Worm (Caenorhabditis elegans) whole organism, young adult: Measurements from ENCODE around the gene F59E12.17.

Experiments used
- B0336.3 ChIP-seq: fragments of 200-800 bp; sonication (Bioruptor generic); IDR thresholded peaks from 2 replicates; pipeline ENCODE4 v1.3.6; 2022; ENCODE audit warnings: missing genetic modification characterization, missing compliant biosample characterization
- C17E4.6 ChIP-seq: fragments of 200-800 bp; sonication (Bioruptor generic); IDR thresholded peaks from 2 replicates; pipeline ENCODE4 v1.3.6; 2022; ENCODE audit warnings: missing genetic modification reagents, missing genetic modification characterization, missing compliant biosample characterization
- F33H1.4 ChIP-seq: fragments of 200-800 bp; sonication (Bioruptor generic); IDR thresholded peaks from 2 replicates; pipeline ENCODE4 v1.3.6; 2022; ENCODE audit warnings: missing genetic modification reagents, missing genetic modification characterization, missing compliant biosample characterization
- F49E8.2 ChIP-seq: sonication (generic microtip); optimal IDR thresholded peaks from 3 replicates; lab custom pipeline; 2017; ENCODE audit warnings: missing genetic modification characterization, mild to moderate bottlenecking, missing compliant biosample characterization, antibody characterized with exemption, moderate library complexity; ENCODE audit not compliant: insufficient read depth
- F52B5.7 ChIP-seq: sonication (generic microtip); optimal IDR thresholded peaks from 2 replicates; lab custom pipeline; 2016; ENCODE audit warnings: mild to moderate bottlenecking, missing genetic modification characterization, missing compliant biosample characterization
- F57A8.1 ChIP-seq: fragments of 200-800 bp; sonication (Bioruptor generic); optimal IDR thresholded peaks from 2 replicates; lab custom pipeline; 2018; ENCODE audit warnings: mild to moderate bottlenecking, missing genetic modification characterization, moderate library complexity, missing compliant biosample characterization
- F57C9.4 ChIP-seq: sonication (generic microtip); optimal IDR thresholded peaks from 2 replicates; lab custom pipeline; 2017; ENCODE audit warnings: mild to moderate bottlenecking, missing genetic modification characterization, missing compliant biosample characterization
- K11D2.4 ChIP-seq: fragments of 200-800 bp; sonication (Bioruptor generic); IDR thresholded peaks from 2 replicates; pipeline ENCODE4 v1.3.6; 2022; ENCODE audit warnings: missing genetic modification reagents, missing genetic modification characterization, missing compliant biosample characterization
- T07F8.4 ChIP-seq: sonication (generic microtip); optimal IDR thresholded peaks from 2 replicates; lab custom pipeline; 2016; ENCODE audit warnings: mild to moderate bottlenecking, missing genetic modification characterization, moderate library complexity, missing compliant biosample characterization
- Y79H2A.3 ChIP-seq: fragments of 200-800 bp; sonication (Bioruptor generic); conservative IDR thresholded peaks from 2 replicates; pipeline ENCODE4 v1.3.6; 2022; ENCODE audit warnings: missing genetic modification reagents, missing genetic modification characterization, missing compliant biosample characterization
- Y95B8A.8 ChIP-seq: fragments of 200-800 bp; sonication (Bioruptor generic); IDR thresholded peaks from 2 replicates; pipeline ENCODE4 v1.3.6; 2022; ENCODE audit warnings: missing genetic modification reagents, missing genetic modification characterization, missing compliant biosample characterization
- ama-1 ChIP-seq, 3 experiments: fragments of 150-350 bp in 1 of 3; sonication (generic microtip) in 2 of 3; optimal IDR thresholded peaks; 2 replicates each; lab custom pipeline; 2014 to 2018; ENCODE audit warnings: missing biosample characterization in 2 of 3, missing genetic modification characterization in 2 of 3, missing genetic modification reagents in 2 of 3
- atf-7 ChIP-seq: sonication (generic microtip); optimal IDR thresholded peaks from 2 replicates; lab custom pipeline; 2017; ENCODE audit warnings: mild to moderate bottlenecking, missing genetic modification characterization, missing compliant biosample characterization
- attf-3 ChIP-seq: fragments of 200-800 bp; sonication (Bioruptor generic); conservative IDR thresholded peaks from 2 replicates; pipeline ENCODE4 v1.3.6; 2022; ENCODE audit warnings: missing genetic modification reagents, missing genetic modification characterization, missing compliant biosample characterization
- attf-5 ChIP-seq: fragments of 200-800 bp; sonication (Bioruptor generic); optimal IDR thresholded peaks from 2 replicates; lab custom pipeline; 2018; ENCODE audit warnings: mild to moderate bottlenecking, missing genetic modification characterization, missing compliant biosample characterization
- cebp-1 ChIP-seq, 2 experiments: fragments of 200-800 bp in 1 of 2; sonication (Bioruptor generic) in 1 of 2; sonication (generic microtip) in 1 of 2; IDR thresholded peaks in 1 of 2; optimal IDR thresholded peaks in 1 of 2; 2 replicates each; pipeline versions ENCODE4 v1.3.6 to Lab custom; 2017 to 2022; ENCODE audit warnings: missing compliant biosample characterization in 2 of 2, missing genetic modification characterization in 2 of 2, mild to moderate bottlenecking in 1 of 2, missing genetic modification reagents in 1 of 2, moderate library complexity in 1 of 2
- ceh-27 ChIP-seq: fragments of 200-800 bp; sonication (Bioruptor generic); optimal IDR thresholded peaks from 2 replicates; lab custom pipeline; 2018; ENCODE audit warnings: mild to moderate bottlenecking, missing genetic modification characterization, moderate library complexity, missing compliant biosample characterization
- ceh-40 ChIP-seq: fragments of 200-800 bp; sonication (Bioruptor generic); IDR thresholded peaks from 2 replicates; pipeline ENCODE4 v1.3.6; 2022; ENCODE audit warnings: missing genetic modification characterization, missing compliant biosample characterization
- ceh-91 ChIP-seq: fragments of 200-800 bp; sonication (Bioruptor generic); IDR thresholded peaks from 2 replicates; pipeline ENCODE4 v1.3.6; 2022; ENCODE audit warnings: missing genetic modification reagents, missing genetic modification characterization, missing compliant biosample characterization
- chd-7 ChIP-seq: sonication (generic microtip); optimal IDR thresholded peaks from 2 replicates; lab custom pipeline; 2016; ENCODE audit warnings: mild to moderate bottlenecking, missing genetic modification characterization, moderate library complexity, missing compliant biosample characterization
- efl-1 ChIP-seq: fragments of 150-350 bp; optimal IDR thresholded peaks from 2 replicates; lab custom pipeline; 2014; ENCODE audit warnings: missing biosample characterization, missing genetic modification reagents, missing genetic modification characterization
- fkh-3 ChIP-seq: sonication (generic microtip); optimal IDR thresholded peaks from 2 replicates; lab custom pipeline; 2016; ENCODE audit warnings: mild to moderate bottlenecking, missing genetic modification characterization, missing compliant biosample characterization
- hmg-20 ChIP-seq: fragments of 200-800 bp; sonication (Bioruptor generic); IDR thresholded peaks from 2 replicates; pipeline ENCODE4 v1.3.6; 2022; ENCODE audit warnings: missing genetic modification reagents, missing genetic modification characterization, missing compliant biosample characterization
- hrde-1 ChIP-seq: sonication (generic microtip); optimal IDR thresholded peaks from 2 replicates; lab custom pipeline; 2016; ENCODE audit warnings: missing genetic modification characterization, mild to moderate bottlenecking, missing compliant biosample characterization, moderate library complexity, missing genotype, missing genetic modification reagents, borderline replicate concordance
- lin-26 ChIP-seq: fragments of 200-800 bp; sonication (Bioruptor generic); IDR thresholded peaks from 2 replicates; pipeline ENCODE4 v1.3.6; 2022; ENCODE audit warnings: missing genetic modification reagents, missing genetic modification characterization, missing compliant biosample characterization
- lir-1 ChIP-seq: fragments of 200-800 bp; sonication (Bioruptor generic); conservative IDR thresholded peaks from 2 replicates; pipeline ENCODE4 v1.3.6; 2022; ENCODE audit warnings: missing genetic modification reagents, missing genetic modification characterization, missing compliant biosample characterization
- mxl-1 ChIP-seq: sonication (generic microtip); optimal IDR thresholded peaks from 2 replicates; lab custom pipeline; 2016; ENCODE audit warnings: missing genetic modification characterization, missing compliant biosample characterization
- nfya-2 ChIP-seq: fragments of 200-800 bp; sonication (Bioruptor generic); IDR thresholded peaks from 2 replicates; pipeline ENCODE4 v1.3.6; 2022; ENCODE audit warnings: missing genetic modification reagents, missing genetic modification characterization, missing compliant biosample characterization
- nhr-80 ChIP-seq: sonication (generic microtip); optimal IDR thresholded peaks from 2 replicates; lab custom pipeline; 2016; ENCODE audit warnings: missing genetic modification characterization, missing compliant biosample characterization
- repo-1 ChIP-seq: sonication (generic microtip); optimal IDR thresholded peaks from 2 replicates; lab custom pipeline; 2017; ENCODE audit warnings: mild to moderate bottlenecking, missing genetic modification characterization, missing compliant biosample characterization
- sdz-38 ChIP-seq: sonication (generic microtip); optimal IDR thresholded peaks from 2 replicates; lab custom pipeline; 2016; ENCODE audit warnings: missing genotype, missing genetic modification characterization, missing compliant biosample characterization
- sea-2 ChIP-seq: fragments of 200-800 bp; sonication (Bioruptor generic); IDR thresholded peaks from 2 replicates; pipeline ENCODE4 v1.3.6; 2022; ENCODE audit warnings: missing genetic modification characterization, missing compliant biosample characterization
- snpc-4 ChIP-seq, 5 experiments: fragments of 150-350 bp in 1 of 5; sonication (generic microtip) in 4 of 5; optimal IDR thresholded peaks; 2 replicates each; lab custom pipeline; 2014 to 2018; ENCODE audit warnings: missing genetic modification characterization in 5 of 5, missing biosample characterization in 3 of 5, antibody characterized with exemption in 2 of 5, mild to moderate bottlenecking in 2 of 5, missing compliant biosample characterization in 2 of 5, missing genotype in 2 of 5, moderate library complexity in 2 of 5, missing genetic modification reagents in 1 of 5
- tbp1 ChIP-seq: fragments of 200-800 bp; sonication (Bioruptor generic); optimal IDR thresholded peaks from 2 replicates; lab custom pipeline; 2018; ENCODE audit warnings: mild to moderate bottlenecking, missing genetic modification characterization, missing compliant biosample characterization
- tbx-9 ChIP-seq: sonication (generic microtip); optimal IDR thresholded peaks from 2 replicates; lab custom pipeline; 2016; ENCODE audit warnings: borderline replicate concordance, missing genetic modification characterization, inconsistent platforms, missing compliant biosample characterization
- tlf-1 ChIP-seq: fragments of 200-800 bp; sonication (Bioruptor generic); optimal IDR thresholded peaks from 2 replicates; lab custom pipeline; 2018; ENCODE audit warnings: mild to moderate bottlenecking, missing genetic modification characterization, missing compliant biosample characterization
- xnd-1 ChIP-seq: sonication (generic microtip); optimal IDR thresholded peaks from 2 replicates; lab custom pipeline; 2016; ENCODE audit warnings: missing genotype, missing genetic modification reagents, missing genetic modification characterization, missing compliant biosample characterization
- zim-3 ChIP-seq: sonication (generic microtip); optimal IDR thresholded peaks from 2 replicates; lab custom pipeline; 2017; ENCODE audit warnings: mild to moderate bottlenecking, missing genetic modification characterization, moderate library complexity, missing compliant biosample characterization
- ztf-22 ChIP-seq: fragments of 200-800 bp; sonication (Bioruptor generic); optimal IDR thresholded peaks from 2 replicates; lab custom pipeline; 2018; ENCODE audit warnings: mild to moderate bottlenecking, missing genetic modification characterization, moderate library complexity, missing compliant biosample characterization
- ztf-26 ChIP-seq: sonication (generic microtip); optimal IDR thresholded peaks from 2 replicates; lab custom pipeline; 2017; ENCODE audit warnings: missing genetic modification characterization, missing compliant biosample characterization
- ztf-6 ChIP-seq: fragments of 200-800 bp; sonication (Bioruptor generic); IDR thresholded peaks from 2 replicates; pipeline ENCODE4 v1.3.6; 2022; ENCODE audit warnings: missing genetic modification reagents, missing genetic modification characterization, missing compliant biosample characterization

F59E12.17 gene

ce11 chrII:5698254-5698653 is 49.0 kb upstream of the F59E12.17 start:
- TF ChIP-seq snpc-4 (GFP tag; optimal IDR thresholded peaks at IDR 0.05; lab: Kevin White, UChicago): no peak
- peak in 2 of 4 experiments; percentile 21 to 64 for TF ChIP-seq snpc-4 (tag; optimal IDR thresholded peaks at IDR 0.05; lab: Kevin White, UChicago)
- TF ChIP-seq F52B5.7 (tag; lab: Kevin White, UChicago): no peak
- 0 out of 2 replicates have a peak, but pooled peaks have one; percentile 20 for TF ChIP-seq B0336.3 (GFP tag; lab: Robert Waterston, UW)
- no peak for TF ChIP-seq F49E8.2 (tag; lab: Kevin White, UChicago)
- no peak for TF ChIP-seq lir-1 (GFP tag; lab: Robert Waterston, UW)
- TF ChIP-seq ama-1 (optimal IDR thresholded peaks at IDR 0.05; lab: Kevin White, UChicago): no peak
- TF ChIP-seq ama-1 (GFP tag; optimal IDR thresholded peaks at IDR 0.05; lab: Kevin White, UChicago): no peak
- no peak for TF ChIP-seq sea-2
- no peak for TF ChIP-seq ceh-27 (GFP tag; lab: Kevin White, UChicago)
- no peak for TF ChIP-seq Y79H2A.3 (GFP tag; lab: Robert Waterston, UW)
- peak; percentile 37 for TF ChIP-seq attf-5 (GFP tag; lab: Kevin White, UChicago)
- no peak for TF ChIP-seq xnd-1 (tag; lab: Kevin White, UChicago)
- TF ChIP-seq ztf-26 (tag; lab: Kevin White, UChicago): peak; percentile 11
- no peak for TF ChIP-seq ztf-6 (GFP tag; lab: Robert Waterston, UW)
- TF ChIP-seq nhr-80 (tag; lab: Kevin White, UChicago): peak; percentile 58
- TF ChIP-seq atf-7 (tag; lab: Kevin White, UChicago): peak; percentile 41
- TF ChIP-seq lin-26 (GFP tag; lab: Robert Waterston, UW): peak; percentile 51; the same call in 1 of the 2 replicates
- peak; percentile 25 for TF ChIP-seq tlf-1
- no peak for TF ChIP-seq cebp-1 (GFP tag; IDR thresholded peaks at IDR 0.05; lab: Robert Waterston, UW)
- peak; percentile 52 for TF ChIP-seq cebp-1 (tag; optimal IDR thresholded peaks at IDR 0.05; lab: Kevin White, UChicago)
- TF ChIP-seq mxl-1 (tag; lab: Kevin White, UChicago): no peak
- no peak for TF ChIP-seq sdz-38 (tag; lab: Kevin White, UChicago)
- no peak for TF ChIP-seq F33H1.4
- TF ChIP-seq chd-7 (tag; lab: Kevin White, UChicago): peak; percentile 33
- peak; percentile 29 for TF ChIP-seq tbp1 (GFP tag; lab: Kevin White, UChicago)
- no peak for TF ChIP-seq hmg-20 (GFP tag; lab: Robert Waterston, UW)
- no peak for TF ChIP-seq fkh-3
- TF ChIP-seq ztf-22: no peak
- TF ChIP-seq hrde-1: no peak

- TF ChIP-seq attf-3: no peak
- TF ChIP-seq repo-1 (tag; lab: Kevin White, UChicago): no peak
Observed at ce11 chrII:5697338-5697737, 48.1 kb upstream of the F59E12.17 start.

ce11 chrII:5696218-5696617 is 46.9 kb upstream of the F59E12.17 start:
- TF ChIP-seq efl-1 (GFP tag; lab: Kevin White, UChicago) (no peak), C17E4.6 (GFP tag; lab: Robert Waterston, UW) (no peak)

- TF ChIP-seq F57C9.4 (no peak), K11D2.4 (GFP tag; lab: Robert Waterston, UW) (no peak), zim-3 (tag; lab: Kevin White, UChicago) (no peak), C17E4.6 (GFP tag; lab: Robert Waterston, UW) (no peak), ceh-40 (GFP tag; lab: Robert Waterston, UW) (no peak), Y95B8A.8 (GFP tag; lab: Robert Waterston, UW) (no peak), ceh-91 (no peak), T07F8.4 (tag; lab: Kevin White, UChicago) (no peak), tbx-9 (tag; lab: Kevin White, UChicago) (no peak), nfya-2 (no peak), F57A8.1 (GFP tag; lab: Kevin White, UChicago) (no peak)
Observed at ce11 chrII:5694798-5695197, 45.5 kb upstream of the F59E12.17 start, which contains the start of gene C25H3.14. Gene C25H3.14 (plus strand): TSS chrII:5695098.
